Worm (Caenorhabditis elegans): ENCODE data around the gene sup-37.

- TF ChIP-seq T07F8.4 (tag; optimal IDR thresholded peaks at IDR 0.05) = no peak
- no peak for TF ChIP-seq dox-1 (GFP tag; IDR thresholded peaks at IDR 0.05)
- no peak for TF ChIP-seq B0019.2 (GFP tag; conservative IDR thresholded peaks at IDR 0.05)
- no peak for TF ChIP-seq nfya-2 (GFP tag; IDR thresholded peaks at IDR 0.05)
These were observed 17.2 kb upstream of the sup-37 start for ce11 chrV:8769154-8769553.
